Fruit fly (Drosophila melanogaster): Measurements from ENCODE around the gene CG31464.
A peak's percentile ranks its signal among the peaks of the same experiment; 100 is the strongest.

Gene CG31464

DNA sequence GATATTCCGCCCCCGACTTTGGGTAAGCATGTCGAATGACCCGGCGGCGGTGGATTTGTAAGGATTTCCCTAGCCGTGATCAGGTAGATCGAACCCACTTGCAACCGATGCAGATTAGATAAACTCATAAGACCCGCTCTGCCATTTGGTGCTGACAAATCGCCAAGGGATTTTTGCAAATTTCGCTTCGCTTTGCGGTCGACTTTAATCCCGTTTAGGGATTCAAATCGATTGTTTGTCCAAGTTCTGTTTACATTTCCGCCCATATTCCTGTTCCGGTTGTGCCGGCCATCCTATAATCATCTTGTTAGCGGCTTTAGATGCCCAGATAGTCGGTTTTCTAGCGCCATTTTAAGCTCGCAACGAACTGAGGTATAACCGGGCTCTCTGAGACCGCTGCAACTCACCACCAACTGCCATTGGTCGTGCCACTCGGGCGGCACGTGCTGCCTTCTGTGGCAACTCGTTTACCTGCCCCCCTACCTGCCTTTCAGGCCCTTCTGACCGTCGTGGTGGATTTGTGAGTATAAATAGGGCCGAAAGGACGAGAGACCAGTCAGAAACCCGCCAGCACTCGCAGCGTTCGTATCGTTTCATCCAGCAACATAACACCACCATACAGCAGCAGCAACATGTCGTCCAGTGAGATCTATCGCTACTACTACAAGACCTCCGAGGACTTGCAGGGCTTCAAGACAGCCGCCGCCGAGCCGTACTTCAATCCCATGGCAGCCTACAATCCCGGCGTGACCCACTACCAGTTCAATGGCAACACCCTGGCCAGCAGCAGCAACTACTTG, 13.3 kb upstream of the CG31464 start, which contains the start of gene ato (continued):
- TF ChIP-seq Nf-YB (GFP tag; optimal IDR thresholded peaks at IDR 0.05) = peak; percentile 94
- no peak for TF ChIP-seq zfh2 (GFP tag; optimal IDR thresholded peaks at IDR 0.05)
- no peak for TF ChIP-seq CG6254 (GFP tag; optimal IDR thresholded peaks at IDR 0.05)
- no peak for TF ChIP-seq Stat92E (GFP tag; optimal IDR thresholded peaks at IDR 0.05)
- no peak for TF ChIP-seq CG3163 (GFP tag; optimal IDR thresholded peaks at IDR 0.05)
- no peak for TF ChIP-seq zfh1 (GFP tag; IDR thresholded peaks at IDR 0.05)
- TF ChIP-seq gem (tag; optimal IDR thresholded peaks at IDR 0.05) = no peak
- TF ChIP-seq danr (GFP tag; IDR thresholded peaks at IDR 0.05) = no peak
- no peak for TF ChIP-seq abd-A (tag; optimal IDR thresholded peaks at IDR 0.05)
- TF ChIP-seq dimm (GFP tag; IDR thresholded peaks at IDR 0.05) = no peak
- no peak for TF ChIP-seq CG6854 (GFP tag; optimal IDR thresholded peaks at IDR 0.05)
- no peak for TF ChIP-seq Myb (GFP tag; optimal IDR thresholded peaks at IDR 0.05)
- peak; percentile 80 for TF ChIP-seq crol (GFP tag; IDR thresholded peaks at IDR 0.05)
- peak; percentile 94 for TF ChIP-seq CG15479 (GFP tag; optimal IDR thresholded peaks at IDR 0.05)
- TF ChIP-seq Ets65A (GFP tag) = peak; percentile 15
- TF ChIP-seq CG16813 (GFP tag; IDR thresholded peaks at IDR 0.05; ENCODE audit: partially characterized antibody) = no peak
- no peak for TF ChIP-seq fd102C (GFP tag; optimal IDR thresholded peaks at IDR 0.05)
- no peak for TF ChIP-seq Hsf (GFP tag; optimal IDR thresholded peaks at IDR 0.05)
- no peak for TF ChIP-seq Asciz (GFP tag; optimal IDR thresholded peaks at IDR 0.05)
- TF ChIP-seq Bgb (GFP tag; IDR thresholded peaks at IDR 0.05; ENCODE audit: partially characterized antibody) = no peak
- TF ChIP-seq ems (GFP tag; optimal IDR thresholded peaks at IDR 0.05) = no peak

DNA sequence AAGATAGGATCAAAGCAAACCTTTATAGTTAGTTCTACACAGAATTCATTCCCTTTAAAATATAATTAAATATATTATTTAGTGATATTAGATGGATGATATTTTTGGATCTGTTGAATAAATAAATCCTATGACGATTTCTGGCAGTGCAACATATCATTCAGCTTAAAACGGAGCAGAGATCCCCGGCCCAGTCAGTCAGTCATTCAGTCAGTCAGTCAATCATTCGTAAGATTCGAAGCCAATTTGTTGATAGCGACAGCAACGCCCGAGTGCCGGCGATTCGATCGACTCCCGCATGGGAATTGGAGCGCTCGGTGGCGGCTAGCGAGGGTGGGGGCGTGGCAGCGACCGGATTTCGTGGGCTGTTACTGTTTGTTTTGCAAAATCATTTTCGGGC, 11.1 kb upstream of the CG31464 start:
- TF ChIP-seq CG8281 (tag; optimal IDR thresholded peaks at IDR 0.05) (peak; percentile 90), sens (GFP tag) (peak; percentile 19), Opbp (GFP tag; IDR thresholded peaks at IDR 0.05; ENCODE audit: partially characterized antibody) (0 out of 3 replicates have a peak, but pooled peaks have one; percentile 32), Xrp1 (GFP tag; IDR thresholded peaks at IDR 0.05) (no peak)

DNA sequence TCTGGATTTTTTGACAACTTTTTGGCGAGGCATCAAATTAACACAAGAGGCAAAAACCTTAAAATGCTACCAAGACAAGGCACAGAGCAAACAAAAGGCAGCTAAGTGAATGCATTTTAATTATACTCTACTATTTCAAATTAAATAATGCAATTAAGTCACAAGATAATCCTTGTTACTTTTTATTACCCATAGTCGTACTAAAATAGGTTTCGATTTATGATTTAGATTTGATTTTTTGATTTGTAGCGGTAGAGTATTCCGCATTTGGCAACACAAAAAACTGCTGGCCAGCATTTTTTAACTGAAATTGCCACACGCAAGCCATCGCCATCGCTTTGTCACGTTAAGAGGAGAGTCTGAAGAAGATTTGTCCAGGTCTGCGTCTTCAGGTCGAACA, 8.3 kb upstream of the CG31464 start:
- TF ChIP-seq Mad (GFP tag; optimal IDR thresholded peaks at IDR 0.05) (no peak), D19A (tag; optimal IDR thresholded peaks at IDR 0.05) (peak; percentile 23)

DNA sequence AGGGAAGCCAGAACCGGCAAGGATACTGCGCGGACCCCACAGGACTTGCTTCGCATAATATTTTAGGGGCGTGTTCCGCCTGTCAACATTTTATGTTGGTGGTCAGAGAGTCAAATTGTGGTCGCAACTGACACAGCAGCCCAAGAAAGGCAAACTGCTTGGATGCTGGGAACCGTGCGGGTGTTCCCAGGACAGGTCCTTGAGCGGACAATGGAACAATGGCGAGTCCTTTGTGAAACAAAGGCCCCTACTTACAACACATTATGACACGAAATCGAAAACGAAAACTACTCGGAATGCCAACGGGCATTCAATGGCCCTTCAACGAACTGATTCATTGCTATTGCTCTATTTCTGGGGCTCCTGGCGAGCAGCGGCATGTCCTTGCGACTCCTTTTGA, 6.8 kb upstream of the CG31464 start:
- TF ChIP-seq gsb (GFP tag; IDR thresholded peaks at IDR 0.05) = no peak
- no peak for TF ChIP-seq CG6272 (GFP tag; IDR thresholded peaks at IDR 0.05)
- TF ChIP-seq ttk (GFP tag; IDR thresholded peaks at IDR 0.05) = no peak
- TF ChIP-seq dan (GFP tag; IDR thresholded peaks at IDR 0.05) = no peak
- no peak for TF ChIP-seq CG12155 (GFP tag; optimal IDR thresholded peaks at IDR 0.05)
- TF ChIP-seq sc (optimal IDR thresholded peaks at IDR 0.05) = no peak
- no peak for TF ChIP-seq sc (GFP tag; optimal IDR thresholded peaks at IDR 0.05)
- TF ChIP-seq CG2889 (GFP tag; IDR thresholded peaks at IDR 0.05) = 0 out of 3 replicates have a peak, but pooled peaks have one; percentile 15
- TF ChIP-seq odd (GFP tag; optimal IDR thresholded peaks at IDR 0.05) = no peak
- no peak for TF ChIP-seq CG4424 (GFP tag; optimal IDR thresholded peaks at IDR 0.05)
- TF ChIP-seq Jarid2 (GFP tag; optimal IDR thresholded peaks at IDR 0.05) = no peak
- no peak for TF ChIP-seq CG9817 (tag; optimal IDR thresholded peaks at IDR 0.05)
- TF ChIP-seq HLH3B (GFP tag; IDR thresholded peaks at IDR 0.05) = no peak
- no peak for TF ChIP-seq CG3847 (GFP tag; IDR thresholded peaks at IDR 0.05)
- peak in 1 of 2 experiments; percentile 75 for TF ChIP-seq tll (GFP tag; optimal IDR thresholded peaks at IDR 0.05)
- no peak for TF ChIP-seq CG3407 (GFP tag; optimal IDR thresholded peaks at IDR 0.05)
- no peak for TF ChIP-seq cwo (GFP tag; optimal IDR thresholded peaks at IDR 0.05)
- TF ChIP-seq CG1647 (GFP tag; optimal IDR thresholded peaks at IDR 0.05) = no peak
- no peak for TF ChIP-seq kah (GFP tag; optimal IDR thresholded peaks at IDR 0.05)
- TF ChIP-seq sim (GFP tag; IDR thresholded peaks at IDR 0.05) = no peak
